Worm (Caenorhabditis elegans) whole organism, L2 larva: ENCODE results near the gene irld-26.

Experiments
- mdl-1 ChIP-seq, 2 experiments: fragments of 150-350 bp in 1 of 2; sonication (generic microtip) in 1 of 2; optimal IDR thresholded peaks; 2 replicates each; lab custom pipeline; 2017; ENCODE audit warnings: missing biosample characterization in 2 of 2, missing genetic modification characterization in 2 of 2
- nhr-11 ChIP-seq: fragments of 150-350 bp; optimal IDR thresholded peaks from 2 replicates; lab custom pipeline; 2014; ENCODE audit warnings: missing biosample characterization, missing genetic modification characterization
- nhr-12 ChIP-seq: fragments of 150-350 bp; optimal IDR thresholded peaks from 2 replicates; lab custom pipeline; 2014; ENCODE audit warnings: missing biosample characterization, missing genetic modification characterization
- nhr-21 ChIP-seq: fragments of 150-350 bp; optimal IDR thresholded peaks from 2 replicates; lab custom pipeline; 2014; ENCODE audit warnings: missing biosample characterization, missing genetic modification characterization
- nhr-77 ChIP-seq: fragments of 150-350 bp; optimal IDR thresholded peaks from 2 replicates; lab custom pipeline; 2014; ENCODE audit warnings: missing biosample characterization, missing genetic modification characterization
- skn-1 ChIP-seq: sonication (generic microtip); optimal IDR thresholded peaks from 2 replicates; lab custom pipeline; 2017; ENCODE audit warnings: missing biosample characterization, missing genetic modification characterization
- zag-1 ChIP-seq: fragments of 150-350 bp; optimal IDR thresholded peaks from 2 replicates; lab custom pipeline; 2014; ENCODE audit warnings: missing biosample characterization, missing genetic modification characterization

ce11 chrV:16256395-16256794, 51.4 kb downstream of the irld-26 start, which contains the start of gene bgnt-1.3:
- TF ChIP-seq nhr-21 (tag; lab: Kevin White, UChicago) (no peak), mdl-1 (tag; optimal IDR thresholded peaks at IDR 0.05; lab: Kevin White, UChicago) (no peak), skn-1 (tag; lab: Kevin White, UChicago) (no peak), nhr-77 (tag; lab: Kevin White, UChicago) (no peak), zag-1 (tag; lab: Kevin White, UChicago) (no peak), nhr-11 (no peak), nhr-12 (tag; lab: Kevin White, UChicago) (no peak)
